Fruit fly (Drosophila melanogaster): Measurements from ENCODE around the gene CG12990.

DNA sequence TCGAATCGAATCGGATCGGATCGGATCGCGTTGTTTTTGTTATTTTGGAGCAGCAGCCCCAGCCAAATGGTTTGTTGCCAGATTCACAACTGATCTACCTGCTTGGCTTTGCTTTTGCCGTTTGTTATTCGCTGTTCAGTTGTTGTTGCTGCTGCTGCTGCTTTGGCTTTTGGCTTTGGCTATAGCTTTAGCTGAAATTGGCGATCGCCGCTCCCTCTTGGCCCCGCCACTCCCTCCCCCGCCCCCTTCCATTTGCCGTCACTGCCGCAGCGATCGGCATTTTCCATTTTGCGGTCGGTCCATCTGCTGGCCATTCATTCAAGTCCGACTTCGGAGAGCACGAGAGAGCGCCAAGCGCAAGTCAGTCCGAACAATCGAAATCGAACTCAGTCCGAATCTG is 26.7 kb upstream of the CG12990 start, which contains the start of gene chas:
- TF ChIP-seq insv (optimal IDR thresholded peaks at IDR 0.05) (no peak), Myc (optimal IDR thresholded peaks at IDR 0.05) (no peak)

All from Kc167 (cell line).